Fruit fly (Drosophila melanogaster) whole organism, embryonic: ENCODE results near the gene CG42487.

Source experiments
- Adf1 ChIP-seq: fragments of 200-800 bp; sonication (Bioruptor generic); IDR thresholded peaks from 2 replicates; pipeline ENCODE4 v1.3.6; 2022; ENCODE audit warnings: missing biosample characterization, missing genetic modification characterization
- Awh ChIP-seq: fragments of 200-800 bp; sonication (Bioruptor generic); IDR thresholded peaks from 2 replicates; pipeline ENCODE4, ENCODE4 v1.3.6; 2022; ENCODE audit warnings: missing biosample characterization, missing genetic modification characterization
- Bdp1 ChIP-seq: fragments of 200-800 bp; sonication (Bioruptor generic); optimal IDR thresholded peaks from 3 replicates; lab custom pipeline; 2016; ENCODE audit warnings: missing biosample characterization, missing genetic modification characterization
- CG12155 ChIP-seq: fragments of 200-800 bp; sonication (Bioruptor generic); optimal IDR thresholded peaks from 3 replicates; lab custom pipeline; 2016; ENCODE audit warnings: missing biosample characterization, missing genetic modification characterization
- CG13287 ChIP-seq: fragments of 200-800 bp; sonication (Bioruptor generic); IDR thresholded peaks from 2 replicates; pipeline ENCODE4 v1.3.6; 2022; ENCODE audit warnings: missing biosample characterization, missing genetic modification characterization; ENCODE audit not compliant: partially characterized antibody
- CG15479 ChIP-seq: fragments of 200-800 bp; sonication (Bioruptor generic); optimal IDR thresholded peaks from 3 replicates; lab custom pipeline; 2019; ENCODE audit warnings: missing biosample characterization, mild to moderate bottlenecking, missing genetic modification characterization, moderate library complexity
- CG15601 ChIP-seq: fragments of 200-800 bp; sonication (Bioruptor generic); optimal IDR thresholded peaks from 3 replicates; lab custom pipeline; 2019; ENCODE audit warnings: missing biosample characterization, mild to moderate bottlenecking, missing genetic modification characterization, moderate library complexity
- CG17361 ChIP-seq: fragments of 200-800 bp; sonication (Bioruptor generic); IDR thresholded peaks from 3 replicates; pipeline ENCODE4 v1.3.6; 2022; ENCODE audit warnings: missing biosample characterization, missing genetic modification characterization
- CG1832 ChIP-seq: fragments of 200-800 bp; sonication (Bioruptor generic); optimal IDR thresholded peaks from 2 replicates; lab custom pipeline; 2017; ENCODE audit warnings: missing biosample characterization, mild to moderate bottlenecking, missing genetic modification characterization, inconsistent platforms
- CG2712 ChIP-seq: fragments of 200-800 bp; optimal IDR thresholded peaks from 3 replicates; lab custom pipeline; 2019; ENCODE audit warnings: missing biosample characterization, mild to moderate bottlenecking, missing genetic modification characterization, moderate library complexity
- CG3407 ChIP-seq: fragments of 200-800 bp; sonication (Bioruptor generic); optimal IDR thresholded peaks from 2 replicates; lab custom pipeline; 2018; ENCODE audit warnings: missing biosample characterization, mild to moderate bottlenecking, missing genetic modification characterization
- CG3847 ChIP-seq: fragments of 200-800 bp; sonication (Bioruptor generic); IDR thresholded peaks from 2 replicates; pipeline ENCODE4 v1.3.6; 2022; ENCODE audit warnings: missing biosample characterization, missing genetic modification characterization
- CG4730 ChIP-seq: fragments of 200-800 bp; sonication (Bioruptor generic); IDR thresholded peaks from 2 replicates; pipeline ENCODE4 v1.3.6; 2022; ENCODE audit warnings: missing biosample characterization, missing genetic modification characterization
- CG6791 ChIP-seq: fragments of 200-800 bp; sonication (Bioruptor generic); IDR thresholded peaks from 3 replicates; pipeline ENCODE4 v1.3.6; 2022; ENCODE audit warnings: missing biosample characterization, missing genetic modification characterization; ENCODE audit not compliant: partially characterized antibody
- CG7556 ChIP-seq: fragments of 200-800 bp; sonication (Bioruptor generic); optimal IDR thresholded peaks from 2 replicates; lab custom pipeline; 2017; ENCODE audit warnings: missing biosample characterization, mild to moderate bottlenecking, missing genetic modification characterization
- CG8089 ChIP-seq: fragments of 200-800 bp; sonication (Bioruptor generic); optimal IDR thresholded peaks from 3 replicates; lab custom pipeline; 2016; ENCODE audit warnings: missing biosample characterization, missing genetic modification characterization
- CG8359 ChIP-seq: fragments of 200-800 bp; sonication (Bioruptor generic); optimal IDR thresholded peaks from 2 replicates; lab custom pipeline; 2017; ENCODE audit warnings: missing biosample characterization, mild to moderate bottlenecking, missing genetic modification characterization, borderline replicate concordance
- CG8924 ChIP-seq: fragments of 200-800 bp; optimal IDR thresholded peaks from 3 replicates; lab custom pipeline; 2019; ENCODE audit warnings: missing biosample characterization, mild to moderate bottlenecking, missing genetic modification characterization, moderate library complexity
- CkIIα-i1 ChIP-seq: fragments of 200-800 bp; sonication (Bioruptor generic); IDR thresholded peaks from 2 replicates; pipeline ENCODE4 v1.3.6; 2022; ENCODE audit warnings: missing biosample characterization, missing genetic modification characterization
- Dip2 ChIP-seq: fragments of 200-800 bp; sonication (Bioruptor generic); IDR thresholded peaks from 2 replicates; pipeline ENCODE4 v1.3.6; 2022; ENCODE audit warnings: missing biosample characterization, missing genetic modification characterization
- Dp ChIP-seq: fragments of 200-800 bp; sonication (Bioruptor generic); optimal IDR thresholded peaks from 2 replicates; lab custom pipeline; 2018; ENCODE audit warnings: missing biosample characterization, mild to moderate bottlenecking, missing genetic modification characterization, moderate library complexity
- Eip74EF ChIP-seq, 2 experiments: fragments of 200-800 bp in 1 of 2; fragments of >200 bp in 1 of 2; sonication (Bioruptor generic) in 1 of 2; optimal IDR thresholded peaks; 2 replicates each; lab custom pipeline; 2017 to 2019; ENCODE audit warnings: missing biosample characterization in 2 of 2, missing genetic modification characterization in 2 of 2, mild to moderate bottlenecking in 1 of 2, moderate library complexity in 1 of 2
- Fer1 ChIP-seq: fragments of 200-800 bp; sonication (Bioruptor generic); optimal IDR thresholded peaks from 2 replicates; lab custom pipeline; 2017; ENCODE audit warnings: missing biosample characterization, mild to moderate bottlenecking, missing genetic modification characterization
- Fer2 ChIP-seq: fragments of 200-800 bp; sonication (Bioruptor generic); optimal IDR thresholded peaks from 2 replicates; lab custom pipeline; 2018; ENCODE audit warnings: missing biosample characterization, mild to moderate bottlenecking, missing genetic modification characterization, moderate library complexity
- Hey ChIP-seq: fragments of 200-800 bp; sonication (Bioruptor generic); optimal IDR thresholded peaks from 3 replicates; lab custom pipeline; 2018; ENCODE audit warnings: missing biosample characterization, mild to moderate bottlenecking, missing genetic modification characterization
- HmgD ChIP-seq: fragments of 200-800 bp; sonication (Bioruptor generic); optimal IDR thresholded peaks from 3 replicates; lab custom pipeline; 2016; ENCODE audit warnings: missing biosample characterization, missing genetic modification characterization
- Hmx ChIP-seq: fragments of 200-800 bp; sonication (Bioruptor generic); optimal IDR thresholded peaks from 2 replicates; lab custom pipeline; 2016; ENCODE audit warnings: missing biosample characterization, missing genetic modification characterization
- Hsf ChIP-seq: fragments of 200-800 bp; sonication (Bioruptor generic); optimal IDR thresholded peaks from 3 replicates; lab custom pipeline; 2016; ENCODE audit warnings: missing biosample characterization, missing genetic modification characterization
- Max ChIP-seq: fragments of 200-800 bp; sonication (Bioruptor generic); optimal IDR thresholded peaks from 2 replicates; lab custom pipeline; 2016; ENCODE audit warnings: missing biosample characterization, mild to moderate bottlenecking, missing genetic modification characterization
- Nf-YA ChIP-seq: fragments of 200-800 bp; sonication (Bioruptor generic); IDR thresholded peaks from 2 replicates; pipeline ENCODE4 v1.3.6; 2022; ENCODE audit warnings: missing biosample characterization, missing genetic modification characterization
- Sox102F ChIP-seq: fragments of 200-800 bp; sonication (Bioruptor generic); optimal IDR thresholded peaks from 2 replicates; lab custom pipeline; 2018; ENCODE audit warnings: missing biosample characterization, mild to moderate bottlenecking, missing genetic modification characterization, moderate library complexity
- Spps ChIP-seq: fragments of 200-800 bp; sonication (Bioruptor generic); optimal IDR thresholded peaks from 2 replicates; lab custom pipeline; 2018; ENCODE audit warnings: missing biosample characterization, mild to moderate bottlenecking, missing genetic modification characterization
- Ssrp ChIP-seq: fragments of 200-800 bp; sonication (Bioruptor generic); optimal IDR thresholded peaks from 2 replicates; lab custom pipeline; 2018; ENCODE audit warnings: missing biosample characterization, mild to moderate bottlenecking, missing genetic modification characterization, moderate library complexity
- Usf ChIP-seq: fragments of 200-800 bp; sonication (Bioruptor generic); optimal IDR thresholded peaks from 2 replicates; lab custom pipeline; 2017; ENCODE audit warnings: missing genotype, missing biosample characterization, missing genetic modification characterization
- YL-1 ChIP-seq: fragments of 200-800 bp; sonication (Bioruptor generic); optimal IDR thresholded peaks from 3 replicates; lab custom pipeline; 2017; ENCODE audit warnings: missing biosample characterization, mild to moderate bottlenecking, missing genetic modification characterization
- dan ChIP-seq: fragments of 200-800 bp; sonication (Bioruptor generic); IDR thresholded peaks from 2 replicates; pipeline ENCODE4 v1.3.6; 2022; ENCODE audit warnings: missing biosample characterization, missing genetic modification characterization
- dm ChIP-seq: fragments of 200-800 bp; sonication (Bioruptor generic); optimal IDR thresholded peaks from 3 replicates; lab custom pipeline; 2016; ENCODE audit warnings: missing biosample characterization, missing genetic modification characterization
- eve ChIP-seq, 2 experiments: fragments of >200 bp; optimal IDR thresholded peaks; 2 replicates each; lab custom pipeline; 2017; ENCODE audit warnings: missing biosample characterization in 2 of 2, missing genetic modification characterization in 2 of 2
- fd96Cb ChIP-seq: fragments of 200-800 bp; sonication (Bioruptor generic); optimal IDR thresholded peaks from 2 replicates; lab custom pipeline; 2018; ENCODE audit warnings: missing biosample characterization, mild to moderate bottlenecking, missing genetic modification characterization, moderate library complexity
- h ChIP-seq: fragments of >200 bp; optimal IDR thresholded peaks from 2 replicates; lab custom pipeline; 2017
- kah ChIP-seq: fragments of 200-800 bp; sonication (Bioruptor generic); optimal IDR thresholded peaks from 2 replicates; lab custom pipeline; 2018; ENCODE audit warnings: missing biosample characterization, mild to moderate bottlenecking, missing genetic modification characterization
- kay ChIP-seq: fragments of 200-800 bp; sonication (Bioruptor generic); optimal IDR thresholded peaks from 2 replicates; lab custom pipeline; 2016; ENCODE audit warnings: missing biosample characterization, missing genetic modification characterization
- luna ChIP-seq: fragments of 200-800 bp; sonication (Bioruptor generic); optimal IDR thresholded peaks from 2 replicates; lab custom pipeline; 2016; ENCODE audit warnings: missing biosample characterization, missing genetic modification characterization
- mam ChIP-seq: fragments of 200-800 bp; sonication (Bioruptor generic); optimal IDR thresholded peaks from 3 replicates; lab custom pipeline; 2016; ENCODE audit warnings: missing biosample characterization, missing genetic modification characterization
- pfk ChIP-seq: fragments of 200-800 bp; sonication (Bioruptor generic); optimal IDR thresholded peaks from 2 replicates; lab custom pipeline; 2018; ENCODE audit warnings: missing biosample characterization, mild to moderate bottlenecking, missing genetic modification characterization, moderate library complexity
- pros ChIP-seq: fragments of 200-800 bp; sonication (Bioruptor generic); optimal IDR thresholded peaks from 3 replicates; lab custom pipeline; 2019; ENCODE audit warnings: missing biosample characterization, mild to moderate bottlenecking, missing genetic modification characterization, moderate library complexity
- repo ChIP-seq: fragments of 200-800 bp; sonication (Bioruptor generic); optimal IDR thresholded peaks from 2 replicates; lab custom pipeline; 2016; ENCODE audit warnings: missing biosample characterization, missing genetic modification characterization
- row ChIP-seq: fragments of 200-800 bp; sonication (Bioruptor generic); IDR thresholded peaks from 3 replicates; pipeline ENCODE4 v1.3.6; 2022; ENCODE audit warnings: missing biosample characterization, missing genetic modification characterization
- sens-2 ChIP-seq: fragments of 200-800 bp; sonication (Bioruptor generic); IDR thresholded peaks from 2 replicates; pipeline ENCODE4 v1.3.6; 2022; ENCODE audit warnings: missing biosample characterization, missing genetic modification characterization
- slou ChIP-seq: fragments of 200-800 bp; sonication (Bioruptor generic); optimal IDR thresholded peaks from 3 replicates; lab custom pipeline; 2016; ENCODE audit warnings: missing biosample characterization, missing genetic modification characterization
- tap ChIP-seq: fragments of 200-800 bp; optimal IDR thresholded peaks from 3 replicates; lab custom pipeline; 2019; ENCODE audit warnings: missing biosample characterization, mild to moderate bottlenecking, missing genetic modification characterization, moderate library complexity
- z ChIP-seq: fragments of 200-800 bp; sonication (Bioruptor generic); IDR thresholded peaks from 3 replicates; pipeline ENCODE4 v1.3.6; 2022; ENCODE audit warnings: missing biosample characterization, missing genetic modification characterization

The CG42487 gene

dm6 chr3R:27919385-27919789 is 39.7 kb downstream of the CG42487 start, which contains the start of gene Boh1 (continued):
- TF ChIP-seq YL-1 (GFP tag; lab: Kevin White, UChicago) (peak; percentile 21), dan (GFP tag; lab: Robert Waterston, UW) (no peak), pros (GFP tag; lab: Kevin White, UChicago) (no peak), CG1832 (no peak), mam (GFP tag; lab: Kevin White, UChicago) (no peak), Awh (GFP tag; lab: Robert Waterston, UW) (no peak), dm (GFP tag; lab: Kevin White, UChicago) (no peak), eve (GFP tag; optimal IDR thresholded peaks at IDR 0.05; lab: Kevin White, UChicago) (no peak), Dp (peak; percentile 6), z (no peak), Sox102F (GFP tag; lab: Kevin White, UChicago) (peak; percentile 18), CG2712 (tag; lab: Kevin White, UChicago) (peak; percentile 69), Ssrp (tag; lab: Kevin White, UChicago) (no peak), slou (no peak), CG7556 (GFP tag; lab: Kevin White, UChicago) (peak; percentile 20), Dip2 (GFP tag; lab: Robert Waterston, UW) (no peak), Eip74EF (GFP tag; optimal IDR thresholded peaks at IDR 0.05; lab: Kevin White, UChicago) (peak in 1 of 2 experiments; percentile 12), fd96Cb (tag; lab: Kevin White, UChicago) (no peak), Max (GFP tag; lab: Kevin White, UChicago) (no peak), pfk (GFP tag; lab: Kevin White, UChicago) (no peak), Spps (tag; lab: Kevin White, UChicago) (no peak), Fer2 (tag; lab: Kevin White, UChicago) (peak; percentile 32), CG8359 (GFP tag; lab: Kevin White, UChicago) (no peak), CG3847 (GFP tag; lab: Robert Waterston, UW) (no peak), CG3407 (GFP tag; lab: Kevin White, UChicago) (peak; percentile 10), Hmx (GFP tag; lab: Kevin White, UChicago) (no peak), CG8089 (GFP tag; lab: Kevin White, UChicago) (no peak), Usf (GFP tag; lab: Kevin White, UChicago) (no peak), CG15601 (tag; lab: Kevin White, UChicago) (peak; percentile 32), h (lab: Kevin White, UChicago) (no peak), HmgD (GFP tag; lab: Kevin White, UChicago) (no peak), CG15479 (GFP tag; lab: Kevin White, UChicago) (peak; percentile 25), Hey (tag; lab: Kevin White, UChicago) (no peak), CG13287 (no peak; the same call in 1 of the 2 replicates), kah (GFP tag; lab: Kevin White, UChicago) (no peak), CG6791 (GFP tag; lab: Robert Waterston, UW) (no peak), CG4730 (GFP tag; lab: Robert Waterston, UW) (no peak), tap (tag; lab: Kevin White, UChicago) (peak; percentile 46), Hsf (GFP tag; lab: Kevin White, UChicago) (no peak), kay (no peak), CG8924 (tag; lab: Kevin White, UChicago) (peak; percentile 62), CkIIα-i1 (GFP tag; lab: Robert Waterston, UW) (no peak), Fer1 (GFP tag; lab: Kevin White, UChicago) (peak; percentile 53), Nf-YA (GFP tag; lab: Robert Waterston, UW) (no peak), row (GFP tag; lab: Robert Waterston, UW) (peak; percentile 90), Bdp1 (GFP tag; lab: Kevin White, UChicago) (no peak), CG17361 (peak; percentile 69; the same call in 2 of the 3 replicates), sens-2 (GFP tag; lab: Robert Waterston, UW) (no peak), CG12155 (GFP tag; lab: Kevin White, UChicago) (peak; percentile 15), repo (GFP tag; lab: Kevin White, UChicago) (no peak), luna (GFP tag; lab: Kevin White, UChicago) (no peak), Adf1 (no peak)
